Fruit fly (Drosophila melanogaster) whole organism, embryonic: Measurements from ENCODE around the gene CG15012.
A peak's percentile ranks its signal among the peaks of the same experiment; 100 is the strongest.

Experiments
- Bgb ChIP-seq: fragments of 200-800 bp; sonication (Bioruptor generic); IDR thresholded peaks from 2 replicates; pipeline ENCODE4 v1.3.6; 2022; ENCODE audit warnings: missing biosample characterization, missing genetic modification characterization; ENCODE audit not compliant: partially characterized antibody
- Blimp-1 ChIP-seq: fragments of 200-800 bp; sonication (Bioruptor generic); optimal IDR thresholded peaks from 3 replicates; lab custom pipeline; 2018; ENCODE audit warnings: missing biosample characterization, missing genetic modification characterization, mild to moderate bottlenecking, moderate library complexity, missing genetic modification reagents
- CG10274 ChIP-seq: fragments of 200-800 bp; sonication (Bioruptor generic); optimal IDR thresholded peaks from 3 replicates; lab custom pipeline; 2017; ENCODE audit warnings: missing biosample characterization, mild to moderate bottlenecking, missing genetic modification characterization
- CG10959 ChIP-seq: fragments of 200-800 bp; sonication (Bioruptor generic); IDR thresholded peaks from 2 replicates; pipeline ENCODE4 v1.3.6; 2022; ENCODE audit warnings: missing biosample characterization, missing genetic modification characterization
- CG11696 ChIP-seq: fragments of 200-800 bp; sonication (Bioruptor generic); IDR thresholded peaks from 2 replicates; pipeline ENCODE4 v1.3.6; 2022; ENCODE audit warnings: missing biosample characterization, missing genetic modification characterization
- CG14667 ChIP-seq: fragments of 200-800 bp; sonication (Bioruptor generic); IDR thresholded peaks from 2 replicates; pipeline ENCODE4 v1.3.6; 2022; ENCODE audit warnings: missing biosample characterization, missing genetic modification characterization
- CG15011 ChIP-seq: fragments of 200-800 bp; sonication (Bioruptor generic); optimal IDR thresholded peaks from 3 replicates; lab custom pipeline; 2018; ENCODE audit warnings: missing biosample characterization, mild to moderate bottlenecking, missing genetic modification characterization
- CG15269 ChIP-seq: fragments of 200-800 bp; sonication (Bioruptor generic); optimal IDR thresholded peaks from 2 replicates; lab custom pipeline; 2018; ENCODE audit warnings: missing biosample characterization, mild to moderate bottlenecking, missing genetic modification characterization, moderate library complexity
- CG17361 ChIP-seq: fragments of 200-800 bp; sonication (Bioruptor generic); IDR thresholded peaks from 3 replicates; pipeline ENCODE4 v1.3.6; 2022; ENCODE audit warnings: missing biosample characterization, missing genetic modification characterization
- CG17385 ChIP-seq: fragments of 200-800 bp; sonication (Bioruptor generic); optimal IDR thresholded peaks from 3 replicates; lab custom pipeline; 2018; ENCODE audit warnings: missing biosample characterization, mild to moderate bottlenecking, missing genetic modification characterization
- CG18599 ChIP-seq: fragments of 200-800 bp; sonication (Bioruptor generic); optimal IDR thresholded peaks from 3 replicates; lab custom pipeline; 2017; ENCODE audit warnings: missing biosample characterization, missing genetic modification characterization, mild to moderate bottlenecking, moderate library complexity, missing genetic modification reagents
- CG2875 ChIP-seq: fragments of 200-800 bp; sonication (Bioruptor generic); optimal IDR thresholded peaks from 2 replicates; lab custom pipeline; 2017; ENCODE audit warnings: missing biosample characterization, mild to moderate bottlenecking, missing genetic modification characterization, missing genetic modification reagents
- CG31365 ChIP-seq: fragments of 200-800 bp; sonication (Bioruptor generic); optimal IDR thresholded peaks from 2 replicates; lab custom pipeline; 2018; ENCODE audit warnings: missing biosample characterization, mild to moderate bottlenecking, missing genetic modification characterization
- CG32772 ChIP-seq: fragments of 200-800 bp; sonication (Bioruptor generic); IDR thresholded peaks from 2 replicates; pipeline ENCODE4 v1.3.6; 2022; ENCODE audit warnings: missing biosample characterization, missing genetic modification characterization
- CG3847 ChIP-seq: fragments of 200-800 bp; sonication (Bioruptor generic); IDR thresholded peaks from 2 replicates; pipeline ENCODE4 v1.3.6; 2022; ENCODE audit warnings: missing biosample characterization, missing genetic modification characterization
- CG4707 ChIP-seq: fragments of 200-800 bp; sonication (Bioruptor generic); optimal IDR thresholded peaks from 2 replicates; lab custom pipeline; 2018; ENCODE audit warnings: missing biosample characterization, mild to moderate bottlenecking, missing genetic modification characterization, moderate library complexity
- CG4820 ChIP-seq: fragments of 200-800 bp; sonication (Bioruptor generic); optimal IDR thresholded peaks from 3 replicates; lab custom pipeline; 2016; ENCODE audit warnings: missing biosample characterization, missing genetic modification characterization
- CG8478 ChIP-seq: fragments of >200 bp; optimal IDR thresholded peaks from 2 replicates; lab custom pipeline; 2018
- CG8944 ChIP-seq: fragments of 200-800 bp; sonication (Bioruptor generic); optimal IDR thresholded peaks from 3 replicates; lab custom pipeline; 2016; ENCODE audit warnings: missing biosample characterization, missing genetic modification characterization
- Chrac-16 ChIP-seq: fragments of 200-800 bp; sonication (Bioruptor generic); optimal IDR thresholded peaks from 3 replicates; lab custom pipeline; 2016; ENCODE audit warnings: missing biosample characterization, missing genetic modification characterization
- CkIIα-i1 ChIP-seq: fragments of 200-800 bp; sonication (Bioruptor generic); IDR thresholded peaks from 2 replicates; pipeline ENCODE4 v1.3.6; 2022; ENCODE audit warnings: missing biosample characterization, missing genetic modification characterization
- Drgx ChIP-seq: fragments of 200-800 bp; sonication (Bioruptor generic); IDR thresholded peaks from 2 replicates; pipeline ENCODE4 v1.3.6; 2022; ENCODE audit warnings: missing biosample characterization, missing genetic modification characterization
- E2f2 ChIP-seq: fragments of 200-800 bp; sonication (Bioruptor generic); IDR thresholded peaks from 2 replicates; pipeline ENCODE4 v1.3.6; 2022; ENCODE audit warnings: missing biosample characterization, missing genetic modification characterization
- Elba2 ChIP-seq: fragments of 200-800 bp; sonication (Bioruptor generic); optimal IDR thresholded peaks from 3 replicates; lab custom pipeline; 2016; ENCODE audit warnings: missing biosample characterization, missing genetic modification characterization
- Mad ChIP-seq: fragments of 200-800 bp; sonication (Bioruptor generic); optimal IDR thresholded peaks from 2 replicates; lab custom pipeline; 2016; ENCODE audit warnings: missing biosample characterization, missing genetic modification characterization
- NC2α ChIP-seq: fragments of 200-800 bp; sonication (Bioruptor generic); optimal IDR thresholded peaks from 2 replicates; lab custom pipeline; 2016; ENCODE audit warnings: missing biosample characterization, missing genetic modification characterization
- Neu2 ChIP-seq: fragments of 200-800 bp; sonication (Bioruptor generic); optimal IDR thresholded peaks from 3 replicates; lab custom pipeline; 2016; ENCODE audit warnings: missing biosample characterization, missing genetic modification characterization, borderline replicate concordance
- Nf-YA ChIP-seq: fragments of 200-800 bp; sonication (Bioruptor generic); IDR thresholded peaks from 2 replicates; pipeline ENCODE4 v1.3.6; 2022; ENCODE audit warnings: missing biosample characterization, missing genetic modification characterization
- Optix ChIP-seq: fragments of 200-800 bp; sonication (Bioruptor generic); IDR thresholded peaks from 3 replicates; pipeline ENCODE4 v1.3.6; 2022; ENCODE audit warnings: missing biosample characterization, missing genetic modification characterization
- Rx ChIP-seq: fragments of 200-800 bp; sonication (Bioruptor generic); IDR thresholded peaks from 2 replicates; pipeline ENCODE4 v1.3.6; 2022; ENCODE audit warnings: missing biosample characterization, missing genetic modification characterization
- Sin3A ChIP-seq: fragments of >200 bp; optimal IDR thresholded peaks from 2 replicates; lab custom pipeline; 2018
- TFAM ChIP-seq: fragments of 200-800 bp; sonication (Bioruptor generic); optimal IDR thresholded peaks from 2 replicates; lab custom pipeline; 2017; ENCODE audit warnings: missing biosample characterization, missing genetic modification characterization, inconsistent platforms
- Tbp ChIP-seq: fragments of >200 bp; optimal IDR thresholded peaks from 2 replicates; lab custom pipeline; 2018; ENCODE audit warnings: missing biosample characterization, missing genetic modification characterization
- Trl ChIP-seq, 3 experiments: fragments of >200 bp in 2 of 3; fragments of 200-800 bp in 1 of 3; sonication (Bioruptor generic) in 1 of 3; optimal IDR thresholded peaks; 2 replicates in 1 of 3; 3 replicates in 2 of 3; lab custom pipeline; 2016 to 2017; ENCODE audit warnings: missing biosample characterization in 1 of 3, missing genetic modification characterization in 1 of 3
- ap ChIP-seq: fragments of 200-800 bp; sonication (Bioruptor generic); IDR thresholded peaks from 2 replicates; pipeline ENCODE4 v1.3.6; 2022; ENCODE audit warnings: missing biosample characterization, missing genetic modification characterization
- caup ChIP-seq: fragments of 200-800 bp; sonication (Bioruptor generic); optimal IDR thresholded peaks from 3 replicates; lab custom pipeline; 2017; ENCODE audit warnings: missing biosample characterization, mild to moderate bottlenecking, missing genetic modification characterization, moderate library complexity; ENCODE audit not compliant: severe bottlenecking
- gem ChIP-seq: fragments of 200-800 bp; sonication (Bioruptor generic); optimal IDR thresholded peaks from 2 replicates; lab custom pipeline; 2019; ENCODE audit warnings: missing biosample characterization, mild to moderate bottlenecking, missing genetic modification characterization, moderate library complexity
- grn ChIP-seq: fragments of 200-800 bp; sonication (Bioruptor generic); optimal IDR thresholded peaks from 3 replicates; lab custom pipeline; 2017; ENCODE audit warnings: missing biosample characterization, missing genetic modification characterization
- gsb-n ChIP-seq: fragments of 200-800 bp; sonication (Bioruptor generic); optimal IDR thresholded peaks from 3 replicates; lab custom pipeline; 2018; ENCODE audit warnings: missing biosample characterization, mild to moderate bottlenecking, missing genetic modification characterization
- kni ChIP-seq: fragments of 200-800 bp; sonication (Bioruptor generic); optimal IDR thresholded peaks from 3 replicates; lab custom pipeline; 2017; ENCODE audit warnings: mild to moderate bottlenecking, missing biosample characterization, missing genetic modification reagents, missing genetic modification characterization
- nmo ChIP-seq: fragments of 200-800 bp; sonication (Bioruptor generic); optimal IDR thresholded peaks from 2 replicates; lab custom pipeline; 2018; ENCODE audit warnings: missing biosample characterization, mild to moderate bottlenecking, missing genetic modification characterization, moderate library complexity
- oc ChIP-seq: fragments of 200-800 bp; sonication (Bioruptor generic); optimal IDR thresholded peaks from 2 replicates; lab custom pipeline; 2018; ENCODE audit warnings: missing biosample characterization, mild to moderate bottlenecking, missing genetic modification characterization, moderate library complexity
- phol ChIP-seq: fragments of 200-800 bp; sonication (Bioruptor generic); optimal IDR thresholded peaks from 3 replicates; lab custom pipeline; 2018; ENCODE audit warnings: missing biosample characterization, mild to moderate bottlenecking, missing genetic modification characterization, moderate library complexity
- pnt ChIP-seq: fragments of 200-800 bp; sonication (Bioruptor generic); optimal IDR thresholded peaks from 3 replicates; lab custom pipeline; 2016; ENCODE audit warnings: missing biosample characterization, missing genetic modification characterization
- rib ChIP-seq: fragments of 200-800 bp; sonication (Bioruptor generic); IDR thresholded peaks from 2 replicates; pipeline ENCODE4 v1.3.6; 2022; ENCODE audit warnings: missing biosample characterization, missing genetic modification characterization
- stc ChIP-seq: fragments of 200-800 bp; sonication (Bioruptor generic); IDR thresholded peaks from 2 replicates; pipeline ENCODE4 v1.3.6; 2022; ENCODE audit warnings: missing biosample characterization, missing genetic modification characterization
- usp ChIP-seq: fragments of >200 bp; optimal IDR thresholded peaks from 2 replicates; lab custom pipeline; 2017; ENCODE audit warnings: missing biosample characterization, missing genetic modification characterization
- vnd ChIP-seq: fragments of 200-800 bp; sonication (Bioruptor generic); IDR thresholded peaks from 3 replicates; pipeline ENCODE4 v1.3.6; 2022; ENCODE audit warnings: missing biosample characterization, missing genetic modification characterization; ENCODE audit not compliant: partially characterized antibody

Gene CG15012

dm6 chr3L:4269920-4270319 lies 22.1 kb downstream of the CG15012 start (continued):
- TF ChIP-seq pnt (GFP tag; lab: Kevin White, UChicago) (no peak), Sin3A (lab: Kevin White, UChicago) (no peak), CG17361 (GFP tag; lab: Robert Waterston, UW) (peak; percentile 86), Optix (GFP tag; lab: Robert Waterston, UW) (no peak; the same call in 2 of the 3 replicates), caup (GFP tag; lab: Kevin White, UChicago) (peak; percentile 53), Rx (GFP tag; lab: Robert Waterston, UW) (0 out of 2 replicates have a peak, but pooled peaks have one; percentile 23), rib (GFP tag; lab: Robert Waterston, UW) (no peak), TFAM (no peak), CG15269 (tag; lab: Kevin White, UChicago) (peak; percentile 84), CkIIα-i1 (GFP tag; lab: Robert Waterston, UW) (no peak), CG4707 (GFP tag; lab: Kevin White, UChicago) (peak; percentile 33), Drgx (peak; percentile 75), ap (GFP tag; lab: Robert Waterston, UW) (peak; percentile 53), gem (tag; lab: Kevin White, UChicago) (peak; percentile 84), NC2α (GFP tag; lab: Kevin White, UChicago) (no peak), Elba2 (GFP tag; lab: Kevin White, UChicago) (no peak), CG15011 (GFP tag; lab: Kevin White, UChicago) (peak; percentile 42), Tbp (no peak), CG31365 (no peak), CG11696 (peak; percentile 85), E2f2 (peak; percentile 59), Chrac-16 (GFP tag; lab: Kevin White, UChicago) (peak; percentile 48), Bgb (GFP tag; lab: Robert Waterston, UW) (no peak), Nf-YA (peak; percentile 15; the same call in 1 of the 2 replicates), usp (GFP tag; lab: Kevin White, UChicago) (no peak), CG8478 (no peak), phol (tag; lab: Kevin White, UChicago) (peak; percentile 81), CG10959 (peak; percentile 34; the same call in 1 of the 2 replicates), CG3847 (GFP tag; lab: Robert Waterston, UW) (peak; percentile 34; the same call in 1 of the 2 replicates), CG17385 (GFP tag; lab: Kevin White, UChicago) (peak; percentile 75), CG10274 (no peak), CG18599 (GFP tag; lab: Kevin White, UChicago) (peak; percentile 80), gsb-n (peak; percentile 61), CG8944 (GFP tag; lab: Kevin White, UChicago) (no peak), nmo (GFP tag; lab: Kevin White, UChicago) (peak; percentile 81), CG4820 (peak; percentile 11), stc (GFP tag; lab: Robert Waterston, UW) (peak; percentile 74), vnd (GFP tag; lab: Robert Waterston, UW) (no peak), Neu2 (GFP tag; lab: Kevin White, UChicago) (no peak), Mad (GFP tag; lab: Kevin White, UChicago) (no peak), CG32772 (peak; percentile 49; the same call in 1 of the 2 replicates), Trl (optimal IDR thresholded peaks at IDR 0.05; lab: Kevin White, UChicago) (no peak), Trl (GFP tag; optimal IDR thresholded peaks at IDR 0.05; lab: Kevin White, UChicago) (no peak)

dm6 chr3L:4269208-4269607 lies 22.8 kb downstream of the CG15012 start:
- peak; percentile 98 for TF ChIP-seq Blimp-1 (GFP tag; lab: Kevin White, UChicago)
- peak; percentile 69 for TF ChIP-seq oc (tag; lab: Kevin White, UChicago)
- TF ChIP-seq kni (GFP tag; lab: Kevin White, UChicago) = peak; percentile 31
- no peak for TF ChIP-seq CG2875 (GFP tag; lab: Kevin White, UChicago)
- TF ChIP-seq grn (GFP tag; lab: Kevin White, UChicago) = peak; percentile 22
- no peak for TF ChIP-seq CG14667 (GFP tag; lab: Robert Waterston, UW)
